Fruit fly (Drosophila melanogaster) whole organism, embryonic: Measurements from ENCODE around the gene CG13605.

Source experiments
- Aef1 ChIP-seq: fragments of 200-800 bp; sonication (Bioruptor generic); IDR thresholded peaks from 3 replicates; pipeline ENCODE4 v1.3.6; 2022; ENCODE audit warnings: missing biosample characterization, missing genetic modification characterization
- Asciz ChIP-seq: fragments of 200-800 bp; sonication (Bioruptor generic); optimal IDR thresholded peaks from 2 replicates; lab custom pipeline; 2017; ENCODE audit warnings: missing biosample characterization, mild to moderate bottlenecking, missing genetic modification characterization, missing genetic modification reagents
- Atf3 ChIP-seq: fragments of 200-800 bp; sonication (Bioruptor generic); optimal IDR thresholded peaks from 3 replicates; lab custom pipeline; 2016; ENCODE audit warnings: missing biosample characterization, missing genetic modification characterization
- Bdp1 ChIP-seq: fragments of 200-800 bp; sonication (Bioruptor generic); optimal IDR thresholded peaks from 3 replicates; lab custom pipeline; 2016; ENCODE audit warnings: missing biosample characterization, missing genetic modification characterization
- CG10267 ChIP-seq: fragments of 200-800 bp; sonication (Bioruptor generic); optimal IDR thresholded peaks from 2 replicates; lab custom pipeline; 2018; ENCODE audit warnings: missing biosample characterization, mild to moderate bottlenecking, missing genetic modification characterization, moderate library complexity
- CG10366 ChIP-seq: fragments of 200-800 bp; sonication (Bioruptor generic); IDR thresholded peaks from 2 replicates; pipeline ENCODE4 v1.3.6; 2022; ENCODE audit warnings: missing biosample characterization, missing genetic modification characterization
- CG10543 ChIP-seq: fragments of 200-800 bp; sonication (Bioruptor generic); optimal IDR thresholded peaks from 3 replicates; lab custom pipeline; 2017; ENCODE audit warnings: missing biosample characterization, mild to moderate bottlenecking, missing genetic modification characterization, moderate library complexity
- CG10654 ChIP-seq: fragments of 200-800 bp; sonication (Bioruptor generic); optimal IDR thresholded peaks from 2 replicates; lab custom pipeline; 2016; ENCODE audit warnings: missing biosample characterization, missing genetic modification characterization
- CG12659 ChIP-seq: fragments of 200-800 bp; sonication (Bioruptor generic); optimal IDR thresholded peaks from 3 replicates; lab custom pipeline; 2017; ENCODE audit warnings: mild to moderate bottlenecking, missing biosample characterization, missing genetic modification reagents, missing genetic modification characterization
- CG14710 ChIP-seq: fragments of 200-800 bp; sonication (Bioruptor generic); optimal IDR thresholded peaks from 3 replicates; lab custom pipeline; 2019; ENCODE audit warnings: missing biosample characterization, mild to moderate bottlenecking, missing genetic modification characterization, moderate library complexity
- CG1602 ChIP-seq: fragments of 200-800 bp; sonication (Bioruptor generic); optimal IDR thresholded peaks from 3 replicates; lab custom pipeline; 2016; ENCODE audit warnings: missing biosample characterization, missing genetic modification characterization
- CG16813 ChIP-seq: fragments of 200-800 bp; sonication (Bioruptor generic); IDR thresholded peaks from 3 replicates; pipeline ENCODE4 v1.3.6; 2022; ENCODE audit warnings: missing biosample characterization, missing genetic modification characterization; ENCODE audit not compliant: partially characterized antibody
- CG17568 ChIP-seq: fragments of 200-800 bp; sonication (Bioruptor generic); optimal IDR thresholded peaks from 2 replicates; lab custom pipeline; 2018; ENCODE audit warnings: missing biosample characterization, mild to moderate bottlenecking, missing genetic modification characterization, moderate library complexity
- CG18476 ChIP-seq: fragments of 200-800 bp; sonication (Bioruptor generic); optimal IDR thresholded peaks from 2 replicates; lab custom pipeline; 2016; ENCODE audit warnings: missing biosample characterization, mild to moderate bottlenecking, missing genetic modification characterization
- CG2120 ChIP-seq: fragments of 200-800 bp; sonication (Bioruptor generic); optimal IDR thresholded peaks from 3 replicates; lab custom pipeline; 2016; ENCODE audit warnings: missing biosample characterization, missing genetic modification characterization
- CG2199 ChIP-seq: fragments of 200-800 bp; sonication (Bioruptor generic); IDR thresholded peaks from 3 replicates; pipeline ENCODE4 v1.3.6; 2022; ENCODE audit warnings: missing biosample characterization, missing genetic modification characterization
- CG2678 ChIP-seq: fragments of 200-800 bp; sonication (Bioruptor generic); optimal IDR thresholded peaks from 3 replicates; lab custom pipeline; 2019; ENCODE audit warnings: missing biosample characterization, mild to moderate bottlenecking, missing genetic modification characterization, moderate library complexity
- CG34422 ChIP-seq: fragments of 200-800 bp; sonication (Bioruptor generic); IDR thresholded peaks from 3 replicates; pipeline ENCODE4 v1.3.6; 2022; ENCODE audit warnings: missing biosample characterization, missing genetic modification characterization
- CG6175 ChIP-seq: fragments of 200-800 bp; sonication (Bioruptor generic); IDR thresholded peaks from 3 replicates; pipeline ENCODE4 v1.3.6; 2022; ENCODE audit warnings: missing biosample characterization, missing genetic modification characterization
- CG6254 ChIP-seq: fragments of 200-800 bp; sonication (Bioruptor generic); optimal IDR thresholded peaks from 3 replicates; lab custom pipeline; 2017; ENCODE audit warnings: mild to moderate bottlenecking, missing biosample characterization, missing genetic modification reagents, missing genetic modification characterization
- CG6765 ChIP-seq: fragments of 200-800 bp; sonication (Bioruptor generic); optimal IDR thresholded peaks from 3 replicates; lab custom pipeline; 2017; ENCODE audit warnings: missing biosample characterization, mild to moderate bottlenecking, missing genetic modification characterization
- CG7987 ChIP-seq: fragments of 200-800 bp; sonication (Bioruptor generic); optimal IDR thresholded peaks from 2 replicates; lab custom pipeline; 2018; ENCODE audit warnings: missing biosample characterization, mild to moderate bottlenecking, missing genetic modification characterization, moderate library complexity
- CoRest ChIP-seq: fragments of 200-800 bp; sonication (Bioruptor generic); optimal IDR thresholded peaks from 3 replicates; lab custom pipeline; 2018; ENCODE audit warnings: missing biosample characterization, mild to moderate bottlenecking, missing genetic modification characterization, moderate library complexity
- Doc3 ChIP-seq: fragments of 200-800 bp; sonication (Bioruptor generic); IDR thresholded peaks from 3 replicates; pipeline ENCODE4 v1.3.6; 2022; ENCODE audit warnings: missing biosample characterization, missing genetic modification characterization; ENCODE audit not compliant: partially characterized antibody
- GATAe ChIP-seq: fragments of 200-800 bp; sonication (Bioruptor generic); conservative IDR thresholded peaks from 2 replicates; pipeline ENCODE4 v1.3.6; 2022; ENCODE audit warnings: missing biosample characterization, missing genetic modification characterization
- Gsc ChIP-seq: fragments of 200-800 bp; sonication (Bioruptor generic); IDR thresholded peaks from 2 replicates; pipeline ENCODE4 v1.3.6; 2022; ENCODE audit warnings: missing biosample characterization, missing genetic modification characterization
- H2.0 ChIP-seq: fragments of 200-800 bp; sonication (Bioruptor generic); IDR thresholded peaks from 2 replicates; pipeline ENCODE4 v1.3.6; 2022; ENCODE audit warnings: missing biosample characterization, missing genetic modification characterization
- Hey ChIP-seq: fragments of 200-800 bp; sonication (Bioruptor generic); optimal IDR thresholded peaks from 3 replicates; lab custom pipeline; 2018; ENCODE audit warnings: missing biosample characterization, mild to moderate bottlenecking, missing genetic modification characterization
- Mad ChIP-seq: fragments of 200-800 bp; sonication (Bioruptor generic); optimal IDR thresholded peaks from 2 replicates; lab custom pipeline; 2016; ENCODE audit warnings: missing biosample characterization, missing genetic modification characterization
- Mes4 ChIP-seq: fragments of 200-800 bp; sonication (Bioruptor generic); optimal IDR thresholded peaks from 2 replicates; lab custom pipeline; 2016; ENCODE audit warnings: missing biosample characterization, missing genetic modification characterization
- NC2β ChIP-seq: fragments of 200-800 bp; sonication (Bioruptor generic); optimal IDR thresholded peaks from 2 replicates; lab custom pipeline; 2016; ENCODE audit warnings: missing biosample characterization, missing genetic modification characterization
- Nf-YA ChIP-seq: fragments of 200-800 bp; sonication (Bioruptor generic); IDR thresholded peaks from 2 replicates; pipeline ENCODE4 v1.3.6; 2022; ENCODE audit warnings: missing biosample characterization, missing genetic modification characterization
- Six4 ChIP-seq: fragments of 200-800 bp; sonication (Bioruptor generic); optimal IDR thresholded peaks from 2 replicates; lab custom pipeline; 2016; ENCODE audit warnings: missing biosample characterization, missing genetic modification characterization
- Stat92E ChIP-seq, 3 experiments: fragments of >200 bp in 2 of 3; fragments of 200-800 bp in 1 of 3; sonication (Bioruptor generic) in 1 of 3; optimal IDR thresholded peaks; 2 replicates each; lab custom pipeline; 2017 to 2019; ENCODE audit warnings: missing biosample characterization in 3 of 3, missing genetic modification characterization in 3 of 3, mild to moderate bottlenecking in 1 of 3, moderate library complexity in 1 of 3
- Xrp1 ChIP-seq: fragments of 200-800 bp; sonication (Bioruptor generic); IDR thresholded peaks from 2 replicates; pipeline ENCODE4 v1.3.6; 2022; ENCODE audit warnings: missing biosample characterization, missing genetic modification characterization
- ap ChIP-seq: fragments of 200-800 bp; sonication (Bioruptor generic); IDR thresholded peaks from 2 replicates; pipeline ENCODE4 v1.3.6; 2022; ENCODE audit warnings: missing biosample characterization, missing genetic modification characterization
- ato ChIP-seq: fragments of 200-800 bp; sonication (Bioruptor generic); IDR thresholded peaks from 2 replicates; pipeline ENCODE4 v1.3.6; 2022; ENCODE audit warnings: missing biosample characterization, missing genetic modification characterization; ENCODE audit not compliant: partially characterized antibody
- bab2 ChIP-seq: fragments of 200-800 bp; sonication (Bioruptor generic); optimal IDR thresholded peaks from 2 replicates; lab custom pipeline; 2016; ENCODE audit warnings: missing biosample characterization, missing genetic modification characterization
- bbx ChIP-seq: fragments of 200-800 bp; sonication (Bioruptor generic); IDR thresholded peaks from 2 replicates; pipeline ENCODE4 v1.3.6; 2022; ENCODE audit warnings: missing biosample characterization, missing genetic modification characterization; ENCODE audit not compliant: partially characterized antibody
- crol ChIP-seq: fragments of 200-800 bp; sonication (Bioruptor generic); IDR thresholded peaks from 2 replicates; pipeline ENCODE4 v1.3.6; 2022; ENCODE audit warnings: missing biosample characterization, missing genetic modification characterization
- gsb ChIP-seq: fragments of 200-800 bp; sonication (Bioruptor generic); IDR thresholded peaks from 2 replicates; pipeline ENCODE4 v1.3.6; 2022; ENCODE audit warnings: missing biosample characterization, missing genetic modification characterization
- ind ChIP-seq: fragments of 200-800 bp; sonication (Bioruptor generic); optimal IDR thresholded peaks from 3 replicates; lab custom pipeline; 2016; ENCODE audit warnings: missing biosample characterization, missing genetic modification characterization
- jigr1 ChIP-seq: fragments of 200-800 bp; sonication (Bioruptor generic); IDR thresholded peaks from 3 replicates; pipeline ENCODE4 v1.3.6; 2022; ENCODE audit warnings: missing biosample characterization, missing genetic modification characterization
- jumu ChIP-seq: fragments of 200-800 bp; sonication (Bioruptor generic); optimal IDR thresholded peaks from 3 replicates; lab custom pipeline; 2016; ENCODE audit warnings: missing biosample characterization, missing genetic modification characterization
- p53 ChIP-seq: fragments of 200-800 bp; sonication (Bioruptor generic); optimal IDR thresholded peaks from 2 replicates; lab custom pipeline; 2016; ENCODE audit warnings: missing biosample characterization, missing genetic modification characterization
- pfk ChIP-seq: fragments of 200-800 bp; sonication (Bioruptor generic); optimal IDR thresholded peaks from 2 replicates; lab custom pipeline; 2018; ENCODE audit warnings: missing biosample characterization, mild to moderate bottlenecking, missing genetic modification characterization, moderate library complexity
- pho ChIP-seq: fragments of 200-800 bp; sonication (Bioruptor generic); optimal IDR thresholded peaks from 2 replicates; lab custom pipeline; 2016; ENCODE audit warnings: missing biosample characterization, missing genetic modification characterization
- pros ChIP-seq: fragments of 200-800 bp; sonication (Bioruptor generic); optimal IDR thresholded peaks from 3 replicates; lab custom pipeline; 2019; ENCODE audit warnings: missing biosample characterization, mild to moderate bottlenecking, missing genetic modification characterization, moderate library complexity
- seq ChIP-seq: fragments of 200-800 bp; sonication (Bioruptor generic); IDR thresholded peaks from 2 replicates; pipeline ENCODE4 v1.3.6; 2022; ENCODE audit warnings: missing biosample characterization, missing genetic modification characterization
- sug ChIP-seq: fragments of 200-800 bp; optimal IDR thresholded peaks from 2 replicates; lab custom pipeline; 2019; ENCODE audit warnings: missing biosample characterization, mild to moderate bottlenecking, missing genetic modification characterization, moderate library complexity

Gene CG13605

dm6 chr3R:24108902-24109389 is 3.2 kb downstream of the CG13605 start, which contains the start of the genes eIF4EHP and CG18428 (continued):
- no peak for TF ChIP-seq Doc3 (GFP tag; lab: Robert Waterston, UW)
- TF ChIP-seq pho (GFP tag; lab: Kevin White, UChicago), result peak; percentile 88
- TF ChIP-seq Mes4 (GFP tag; lab: Kevin White, UChicago), result peak; percentile 62
- peak; percentile 100 for TF ChIP-seq CG2678
- TF ChIP-seq pfk (GFP tag; lab: Kevin White, UChicago), result peak; percentile 80
- TF ChIP-seq Xrp1 (GFP tag; lab: Robert Waterston, UW), result no peak
- peak; percentile 100 for TF ChIP-seq CG10543 (GFP tag; lab: Kevin White, UChicago)
- no peak for TF ChIP-seq CG34422 (GFP tag; lab: Robert Waterston, UW)
- TF ChIP-seq CG17568 (GFP tag; lab: Kevin White, UChicago), result peak; percentile 98
- no peak for TF ChIP-seq Aef1 (GFP tag; lab: Robert Waterston, UW)
- TF ChIP-seq p53, result peak; percentile 4
- no peak; the same call in none of the 3 replicates for TF ChIP-seq CG6175
- no peak for TF ChIP-seq CG10366 (GFP tag; lab: Robert Waterston, UW)
- TF ChIP-seq ato, result no peak
- no peak for TF ChIP-seq gsb (GFP tag; lab: Robert Waterston, UW)
- no peak for TF ChIP-seq CG16813 (GFP tag; lab: Robert Waterston, UW)
- no peak for TF ChIP-seq crol
- TF ChIP-seq CG14710 (tag; lab: Kevin White, UChicago), result peak; percentile 99
- TF ChIP-seq CG2199 (GFP tag; lab: Robert Waterston, UW), result no peak
- peak; percentile 97 for TF ChIP-seq CG7987
- TF ChIP-seq sug (tag; lab: Kevin White, UChicago), result peak; percentile 99
- TF ChIP-seq Six4, result peak; percentile 98
- TF ChIP-seq CG10267 (tag; lab: Kevin White, UChicago), result peak; percentile 100
- TF ChIP-seq Asciz (GFP tag; lab: Kevin White, UChicago), result peak; percentile 99
- TF ChIP-seq CG18476 (GFP tag; lab: Kevin White, UChicago), result peak; percentile 97
- TF ChIP-seq CG6765 (GFP tag; lab: Kevin White, UChicago), result peak; percentile 98
- no peak for TF ChIP-seq seq (GFP tag; lab: Robert Waterston, UW)
- TF ChIP-seq ap, result no peak; the same call in 1 of the 2 replicates
- peak; percentile 70 for TF ChIP-seq Atf3
- peak; percentile 100 for TF ChIP-seq CoRest (tag; lab: Kevin White, UChicago)
- TF ChIP-seq Stat92E (GFP tag; optimal IDR thresholded peaks at IDR 0.05; lab: Kevin White, UChicago), result peak in 1 of 3 experiments; percentile 98
- TF ChIP-seq Nf-YA (GFP tag; lab: Robert Waterston, UW), result no peak; the same call in 1 of the 2 replicates
- TF ChIP-seq jumu (GFP tag; lab: Kevin White, UChicago), result peak; percentile 78
- peak; percentile 79 for TF ChIP-seq NC2β
- TF ChIP-seq Gsc (GFP tag; lab: Robert Waterston, UW), result no peak
- peak; percentile 81 for TF ChIP-seq pros (GFP tag; lab: Kevin White, UChicago)
- TF ChIP-seq bab2, result peak; percentile 85
- TF ChIP-seq Mad (GFP tag; lab: Kevin White, UChicago), result peak; percentile 84
- peak; percentile 100 for TF ChIP-seq CG12659 (GFP tag; lab: Kevin White, UChicago)
- peak; percentile 99 for TF ChIP-seq CG1602 (GFP tag; lab: Kevin White, UChicago)
- peak; percentile 99 for TF ChIP-seq ind (GFP tag; lab: Kevin White, UChicago)
- peak; percentile 87 for TF ChIP-seq Bdp1 (GFP tag; lab: Kevin White, UChicago)
- TF ChIP-seq CG2120, result peak; percentile 98
- no peak for TF ChIP-seq bbx
- TF ChIP-seq GATAe (GFP tag; lab: Robert Waterston, UW), result 0 out of 2 replicates have a peak, but pooled peaks have one; percentile 99
- peak; percentile 90 for TF ChIP-seq Hey
- TF ChIP-seq CG10654, result peak; percentile 98
- no peak; the same call in 1 of the 2 replicates for TF ChIP-seq H2.0 (GFP tag; lab: Robert Waterston, UW)
- no peak; the same call in 2 of the 3 replicates for TF ChIP-seq jigr1 (GFP tag; lab: Robert Waterston, UW)
- TF ChIP-seq CG6254 (GFP tag; lab: Kevin White, UChicago), result peak; percentile 95
